Fruit fly (Drosophila melanogaster) whole organism, embryonic: Measurements from ENCODE around the gene Rab14.

ENCODE experiments used
- ATbp ChIP-seq: fragments of 200-800 bp; sonication (Bioruptor generic); optimal IDR thresholded peaks from 2 replicates; lab custom pipeline; 2017; ENCODE audit warnings: missing biosample characterization, mild to moderate bottlenecking, missing genetic modification characterization, missing genetic modification reagents
- Atf6 ChIP-seq: fragments of 200-800 bp; sonication (Bioruptor generic); IDR thresholded peaks from 2 replicates; pipeline ENCODE4 v1.3.6; 2022; ENCODE audit warnings: missing biosample characterization, missing genetic modification characterization
- Awh ChIP-seq: fragments of 200-800 bp; sonication (Bioruptor generic); IDR thresholded peaks from 2 replicates; pipeline ENCODE4, ENCODE4 v1.3.6; 2022; ENCODE audit warnings: missing biosample characterization, missing genetic modification characterization
- CG11504 ChIP-seq: fragments of 200-800 bp; sonication (Bioruptor generic); optimal IDR thresholded peaks from 3 replicates; lab custom pipeline; 2019; ENCODE audit warnings: missing biosample characterization, mild to moderate bottlenecking, missing genetic modification characterization, moderate library complexity
- CG12236 ChIP-seq: fragments of 200-800 bp; sonication (Bioruptor generic); optimal IDR thresholded peaks from 2 replicates; lab custom pipeline; 2016; ENCODE audit warnings: missing biosample characterization, missing genetic modification characterization
- CG13624 ChIP-seq: fragments of 200-800 bp; sonication (Bioruptor generic); optimal IDR thresholded peaks from 2 replicates; lab custom pipeline; 2016; ENCODE audit warnings: missing biosample characterization, missing genetic modification characterization
- CG15601 ChIP-seq: fragments of 200-800 bp; sonication (Bioruptor generic); optimal IDR thresholded peaks from 3 replicates; lab custom pipeline; 2019; ENCODE audit warnings: missing biosample characterization, mild to moderate bottlenecking, missing genetic modification characterization, moderate library complexity
- CG17359 ChIP-seq: fragments of 200-800 bp; sonication (Bioruptor generic); optimal IDR thresholded peaks from 3 replicates; lab custom pipeline; 2018; ENCODE audit warnings: missing biosample characterization, mild to moderate bottlenecking, missing genetic modification characterization, moderate library complexity
- CG17361 ChIP-seq: fragments of 200-800 bp; sonication (Bioruptor generic); IDR thresholded peaks from 3 replicates; pipeline ENCODE4 v1.3.6; 2022; ENCODE audit warnings: missing biosample characterization, missing genetic modification characterization
- CG18011 ChIP-seq: fragments of 200-800 bp; sonication (Bioruptor generic); optimal IDR thresholded peaks from 2 replicates; lab custom pipeline; 2017; ENCODE audit warnings: missing biosample characterization, missing genetic modification characterization, mild to moderate bottlenecking, moderate library complexity, missing genotype
- CG1832 ChIP-seq: fragments of 200-800 bp; sonication (Bioruptor generic); optimal IDR thresholded peaks from 2 replicates; lab custom pipeline; 2017; ENCODE audit warnings: missing biosample characterization, mild to moderate bottlenecking, missing genetic modification characterization, inconsistent platforms
- CG18619 ChIP-seq: fragments of 200-800 bp; sonication (Bioruptor generic); optimal IDR thresholded peaks from 3 replicates; lab custom pipeline; 2017; ENCODE audit warnings: missing biosample characterization, mild to moderate bottlenecking, missing genetic modification characterization
- CG2129 ChIP-seq: fragments of 200-800 bp; sonication (Bioruptor generic); IDR thresholded peaks from 2 replicates; pipeline ENCODE4 v1.3.6; 2022; ENCODE audit warnings: missing biosample characterization, missing genetic modification characterization; ENCODE audit not compliant: partially characterized antibody
- CG30020 ChIP-seq: fragments of 200-800 bp; optimal IDR thresholded peaks from 2 replicates; lab custom pipeline; 2019; ENCODE audit warnings: missing biosample characterization, mild to moderate bottlenecking, missing genetic modification characterization, moderate library complexity
- CG30403 ChIP-seq: fragments of 200-800 bp; sonication (Bioruptor generic); optimal IDR thresholded peaks from 3 replicates; lab custom pipeline; 2016; ENCODE audit warnings: missing biosample characterization, missing genetic modification characterization
- CG31224 ChIP-seq: fragments of 200-800 bp; sonication (Bioruptor generic); IDR thresholded peaks from 2 replicates; pipeline ENCODE4 v1.3.6; 2022; ENCODE audit warnings: missing biosample characterization, missing genetic modification characterization
- CG31441 ChIP-seq: fragments of 200-800 bp; sonication (Bioruptor generic); IDR thresholded peaks from 2 replicates; pipeline ENCODE4 v1.3.6; 2022; ENCODE audit warnings: missing biosample characterization, missing genetic modification characterization
- CG32532 ChIP-seq: fragments of 200-800 bp; sonication (Bioruptor generic); IDR thresholded peaks from 2 replicates; pipeline ENCODE4 v1.3.6; 2022; ENCODE audit warnings: missing biosample characterization, missing genetic modification characterization
- CG3407 ChIP-seq: fragments of 200-800 bp; sonication (Bioruptor generic); optimal IDR thresholded peaks from 2 replicates; lab custom pipeline; 2018; ENCODE audit warnings: missing biosample characterization, mild to moderate bottlenecking, missing genetic modification characterization
- CG4730 ChIP-seq: fragments of 200-800 bp; sonication (Bioruptor generic); IDR thresholded peaks from 2 replicates; pipeline ENCODE4 v1.3.6; 2022; ENCODE audit warnings: missing biosample characterization, missing genetic modification characterization
- CG4854 ChIP-seq: fragments of 200-800 bp; sonication (Bioruptor generic); optimal IDR thresholded peaks from 2 replicates; lab custom pipeline; 2016; ENCODE audit warnings: missing biosample characterization, missing genetic modification characterization, inconsistent platforms
- CG6254 ChIP-seq: fragments of 200-800 bp; sonication (Bioruptor generic); optimal IDR thresholded peaks from 3 replicates; lab custom pipeline; 2017; ENCODE audit warnings: mild to moderate bottlenecking, missing biosample characterization, missing genetic modification reagents, missing genetic modification characterization
- CG7745 ChIP-seq: fragments of 200-800 bp; sonication (Bioruptor generic); optimal IDR thresholded peaks from 2 replicates; lab custom pipeline; 2018; ENCODE audit warnings: missing biosample characterization, mild to moderate bottlenecking, missing genetic modification characterization, moderate library complexity
- CG8281 ChIP-seq: fragments of 200-800 bp; sonication (Bioruptor generic); optimal IDR thresholded peaks from 2 replicates; lab custom pipeline; 2018; ENCODE audit warnings: missing biosample characterization, mild to moderate bottlenecking, missing genetic modification characterization, moderate library complexity
- CG8944 ChIP-seq: fragments of 200-800 bp; sonication (Bioruptor generic); optimal IDR thresholded peaks from 3 replicates; lab custom pipeline; 2016; ENCODE audit warnings: missing biosample characterization, missing genetic modification characterization
- Dip2 ChIP-seq: fragments of 200-800 bp; sonication (Bioruptor generic); IDR thresholded peaks from 2 replicates; pipeline ENCODE4 v1.3.6; 2022; ENCODE audit warnings: missing biosample characterization, missing genetic modification characterization
- E2f2 ChIP-seq: fragments of 200-800 bp; sonication (Bioruptor generic); IDR thresholded peaks from 2 replicates; pipeline ENCODE4 v1.3.6; 2022; ENCODE audit warnings: missing biosample characterization, missing genetic modification characterization
- Ets97D ChIP-seq: fragments of 200-800 bp; sonication (Bioruptor generic); optimal IDR thresholded peaks from 3 replicates; lab custom pipeline; 2016; ENCODE audit warnings: missing biosample characterization, missing genetic modification characterization
- Fer2 ChIP-seq: fragments of 200-800 bp; sonication (Bioruptor generic); optimal IDR thresholded peaks from 2 replicates; lab custom pipeline; 2018; ENCODE audit warnings: missing biosample characterization, mild to moderate bottlenecking, missing genetic modification characterization, moderate library complexity
- HLHmδ ChIP-seq: fragments of 200-800 bp; sonication (Bioruptor generic); optimal IDR thresholded peaks from 2 replicates; lab custom pipeline; 2018; ENCODE audit warnings: missing biosample characterization, mild to moderate bottlenecking, missing genetic modification characterization, moderate library complexity
- PHDP ChIP-seq: fragments of 200-800 bp; sonication (Bioruptor generic); optimal IDR thresholded peaks from 3 replicates; lab custom pipeline; 2018; ENCODE audit warnings: missing biosample characterization, mild to moderate bottlenecking, missing genetic modification characterization, moderate library complexity
- Sin3A ChIP-seq: fragments of >200 bp; optimal IDR thresholded peaks from 2 replicates; lab custom pipeline; 2018
- Sox100B ChIP-seq: fragments of 200-800 bp; sonication (Bioruptor generic); optimal IDR thresholded peaks from 3 replicates; lab custom pipeline; 2018; ENCODE audit warnings: missing biosample characterization, mild to moderate bottlenecking, missing genetic modification characterization
- bsh ChIP-seq, 2 experiments: fragments of 200-800 bp; sonication (Bioruptor generic); optimal IDR thresholded peaks; 2 replicates each; lab custom pipeline; 2017 to 2018; ENCODE audit warnings: mild to moderate bottlenecking in 2 of 2, missing biosample characterization in 2 of 2, missing genetic modification characterization in 2 of 2, moderate library complexity in 1 of 2
- ci ChIP-seq: fragments of 200-800 bp; sonication (Bioruptor generic); IDR thresholded peaks from 3 replicates; pipeline ENCODE4 v1.3.6; 2022; ENCODE audit warnings: missing biosample characterization, missing genetic modification characterization
- crc ChIP-seq: fragments of 200-800 bp; sonication (Bioruptor generic); optimal IDR thresholded peaks from 2 replicates; lab custom pipeline; 2016; ENCODE audit warnings: missing biosample characterization, missing genetic modification characterization
- dysf ChIP-seq: fragments of 200-800 bp; sonication (Bioruptor generic); IDR thresholded peaks from 3 replicates; pipeline ENCODE4 v1.3.6; 2022; ENCODE audit warnings: missing biosample characterization, missing genetic modification characterization
- gsb-n ChIP-seq: fragments of 200-800 bp; sonication (Bioruptor generic); optimal IDR thresholded peaks from 3 replicates; lab custom pipeline; 2018; ENCODE audit warnings: missing biosample characterization, mild to moderate bottlenecking, missing genetic modification characterization
- ham ChIP-seq: fragments of 200-800 bp; sonication (Bioruptor generic); IDR thresholded peaks from 2 replicates; pipeline ENCODE4 v1.3.6; 2022; ENCODE audit warnings: missing biosample characterization, missing genetic modification characterization
- hb ChIP-seq: fragments of 200-800 bp; sonication (Bioruptor generic); IDR thresholded peaks from 3 replicates; pipeline ENCODE4 v1.3.6; 2022; ENCODE audit warnings: missing biosample characterization, missing genetic modification characterization; ENCODE audit not compliant: partially characterized antibody
- kay ChIP-seq: fragments of 200-800 bp; sonication (Bioruptor generic); optimal IDR thresholded peaks from 2 replicates; lab custom pipeline; 2016; ENCODE audit warnings: missing biosample characterization, missing genetic modification characterization
- lilli ChIP-seq: fragments of 200-800 bp; sonication (Bioruptor generic); optimal IDR thresholded peaks from 3 replicates; lab custom pipeline; 2016; ENCODE audit warnings: missing biosample characterization, missing genetic modification characterization
- mld ChIP-seq: fragments of 200-800 bp; sonication (Bioruptor generic); IDR thresholded peaks from 3 replicates; pipeline ENCODE4 v1.3.6; 2022; ENCODE audit warnings: missing biosample characterization, missing genetic modification characterization; ENCODE audit not compliant: partially characterized antibody
- onecut ChIP-seq: fragments of 200-800 bp; sonication (Bioruptor generic); IDR thresholded peaks from 2 replicates; pipeline ENCODE4 v1.3.6; 2022; ENCODE audit warnings: missing biosample characterization, missing genetic modification characterization
- otp ChIP-seq: fragments of 200-800 bp; sonication (Bioruptor generic); IDR thresholded peaks from 3 replicates; pipeline ENCODE4, ENCODE4 v1.3.6; 2022; ENCODE audit warnings: missing biosample characterization, missing genetic modification characterization
- salm ChIP-seq: fragments of 200-800 bp; sonication (Bioruptor generic); optimal IDR thresholded peaks from 2 replicates; lab custom pipeline; 2018; ENCODE audit warnings: missing biosample characterization, mild to moderate bottlenecking, missing genetic modification characterization
- sens ChIP-seq: fragments of 200-800 bp; sonication (Bioruptor generic); peaks from one replicate; lab custom pipeline; 2016; ENCODE audit warnings: missing biosample characterization, missing genetic modification characterization
- sens-2 ChIP-seq: fragments of 200-800 bp; sonication (Bioruptor generic); IDR thresholded peaks from 2 replicates; pipeline ENCODE4 v1.3.6; 2022; ENCODE audit warnings: missing biosample characterization, missing genetic modification characterization
- stwl ChIP-seq: fragments of 200-800 bp; sonication (Bioruptor generic); optimal IDR thresholded peaks from 3 replicates; lab custom pipeline; 2018; ENCODE audit warnings: missing biosample characterization, mild to moderate bottlenecking, missing genetic modification characterization, moderate library complexity
- zfh1 ChIP-seq: fragments of 200-800 bp; sonication (Bioruptor generic); IDR thresholded peaks from 3 replicates; pipeline ENCODE4 v1.3.6; 2022; ENCODE audit warnings: missing biosample characterization, missing genetic modification characterization

Rab14 gene

dm6 chr2L:14307516-14307915, 47.4 kb upstream of the Rab14 start (continued):
- TF ChIP-seq CG1832 (GFP tag; lab: Kevin White, UChicago) (no peak), CG31441 (GFP tag; lab: Robert Waterston, UW) (peak; percentile 13; the same call in 1 of the 2 replicates), CG32532 (GFP tag; lab: Robert Waterston, UW) (no peak), Sox100B (GFP tag; lab: Kevin White, UChicago) (peak; percentile 24), crc (no peak), ci (GFP tag; lab: Robert Waterston, UW) (0 out of 3 replicates have a peak, but pooled peaks have one; percentile 17), CG4854 (GFP tag; lab: Kevin White, UChicago) (peak; percentile 3), gsb-n (peak; percentile 51), CG17359 (tag; lab: Kevin White, UChicago) (peak; percentile 59), CG18619 (GFP tag; lab: Kevin White, UChicago) (peak; percentile 0), Atf6 (peak; percentile 19; the same call in 1 of the 2 replicates), CG15601 (tag; lab: Kevin White, UChicago) (peak; percentile 29), CG6254 (GFP tag; lab: Kevin White, UChicago) (no peak), PHDP (tag; lab: Kevin White, UChicago) (peak; percentile 55), ham (GFP tag; lab: Robert Waterston, UW) (no peak)

- no peak for TF ChIP-seq CG2129 (GFP tag; lab: Robert Waterston, UW)
- TF ChIP-seq CG13624 (GFP tag; lab: Kevin White, UChicago) = no peak
- peak in 1 of 2 experiments; percentile 6 for TF ChIP-seq bsh (GFP tag; optimal IDR thresholded peaks at IDR 0.05; lab: Kevin White, UChicago)
- no peak for TF ChIP-seq Sin3A (lab: Kevin White, UChicago)
- TF ChIP-seq otp (GFP tag; lab: Robert Waterston, UW) = no peak
- no peak for TF ChIP-seq lilli
- TF ChIP-seq dysf (GFP tag; lab: Robert Waterston, UW) = 0 out of 3 replicates have a peak, but pooled peaks have one; percentile 11
- TF ChIP-seq CG18011 (GFP tag; lab: Kevin White, UChicago) = peak; percentile 22
- TF ChIP-seq CG12236 (GFP tag; lab: Kevin White, UChicago) = no peak
- TF ChIP-seq HLHmδ (GFP tag; lab: Kevin White, UChicago) = peak; percentile 10
- TF ChIP-seq sens-2 (GFP tag; lab: Robert Waterston, UW) = no peak
- no peak for TF ChIP-seq Ets97D (GFP tag; lab: Kevin White, UChicago)
- no peak for TF ChIP-seq CG6254 (GFP tag; lab: Kevin White, UChicago)
- peak; percentile 3 for TF ChIP-seq CG3407 (GFP tag; lab: Kevin White, UChicago)
- TF ChIP-seq kay (GFP tag; lab: Kevin White, UChicago) = no peak
- no peak for TF ChIP-seq mld (GFP tag; lab: Robert Waterston, UW)
- no peak for TF ChIP-seq E2f2 (GFP tag; lab: Robert Waterston, UW)
- no peak for TF ChIP-seq CG30403 (GFP tag; lab: Kevin White, UChicago)
- TF ChIP-seq CG31224 (GFP tag; lab: Robert Waterston, UW) = no peak
- no peak for TF ChIP-seq CG8281 (tag; lab: Kevin White, UChicago)
- no peak for TF ChIP-seq CG17361 (GFP tag; lab: Robert Waterston, UW)
- no peak for TF ChIP-seq hb (GFP tag; lab: Robert Waterston, UW)
- no peak for TF ChIP-seq Fer2 (tag; lab: Kevin White, UChicago)
- TF ChIP-seq zfh1 (GFP tag; lab: Robert Waterston, UW) = 0 out of 3 replicates have a peak, but pooled peaks have one; percentile 34
- TF ChIP-seq CG11504 (tag; lab: Kevin White, UChicago) = peak; percentile 94
- TF ChIP-seq CG4730 (GFP tag; lab: Robert Waterston, UW) = no peak
- no peak for TF ChIP-seq CG7745 (tag; lab: Kevin White, UChicago)
- peak; percentile 60 for TF ChIP-seq sens
- TF ChIP-seq onecut (GFP tag; lab: Robert Waterston, UW) = no peak
- no peak for TF ChIP-seq Dip2 (GFP tag; lab: Robert Waterston, UW)
- TF ChIP-seq stwl (tag; lab: Kevin White, UChicago) = peak; percentile 8
- TF ChIP-seq ATbp (GFP tag; lab: Kevin White, UChicago) = peak; percentile 41
- peak; percentile 32; the same call in 1 of the 2 replicates for TF ChIP-seq Awh
- TF ChIP-seq crc = no peak
- no peak for TF ChIP-seq CG30020 (tag; lab: Kevin White, UChicago)
- no peak for TF ChIP-seq CG8944 (GFP tag; lab: Kevin White, UChicago)
- no peak for TF ChIP-seq salm (tag; lab: Kevin White, UChicago)
Observed at dm6 chr2L:14308232-14308631, 46.7 kb upstream of the Rab14 start.
